Worm (Caenorhabditis elegans) whole organism, L1 larva: ENCODE results near the gene Y110A2AR.1.

ENCODE experiments used
- C04F5.9 ChIP-seq: sonication (generic microtip); optimal IDR thresholded peaks from 2 replicates; lab custom pipeline; 2016; ENCODE audit warnings: missing genetic modification characterization, missing compliant biosample characterization
- C34B4.2 ChIP-seq: sonication (generic microtip); optimal IDR thresholded peaks from 2 replicates; lab custom pipeline; 2017; ENCODE audit warnings: mild to moderate bottlenecking, missing genetic modification characterization, missing compliant biosample characterization
- Y116A8C.19 ChIP-seq: sonication (generic microtip); optimal IDR thresholded peaks from 2 replicates; lab custom pipeline; 2016; ENCODE audit warnings: missing compliant biosample characterization, missing genetic modification characterization, borderline replicate concordance
- aha-1 ChIP-seq: fragments of 150-350 bp; optimal IDR thresholded peaks from 2 replicates; lab custom pipeline; 2014; ENCODE audit warnings: missing biosample characterization, missing genetic modification characterization
- alr-1 ChIP-seq: fragments of 200-800 bp; sonication (Bioruptor generic); optimal IDR thresholded peaks from 2 replicates; lab custom pipeline; 2018; ENCODE audit warnings: borderline replicate concordance, mild to moderate bottlenecking, missing genetic modification characterization, missing compliant biosample characterization
- blmp-1 ChIP-seq: fragments of 150-350 bp; optimal IDR thresholded peaks from 2 replicates; lab custom pipeline; 2014; ENCODE audit warnings: missing biosample characterization, missing genetic modification characterization
- ceh-63 ChIP-seq: fragments of 200-800 bp; sonication (Bioruptor generic); optimal IDR thresholded peaks from 2 replicates; lab custom pipeline; 2018; ENCODE audit warnings: mild to moderate bottlenecking, missing genetic modification characterization, missing compliant biosample characterization
- ceh-82 ChIP-seq, 3 experiments: fragments of 150-350 bp in 1 of 3; sonication (generic microtip) in 2 of 3; optimal IDR thresholded peaks; 2 replicates each; lab custom pipeline; 2014 to 2017; ENCODE audit warnings: missing biosample characterization in 3 of 3, missing genetic modification characterization in 3 of 3
- ceh-90 ChIP-seq: sonication (generic microtip); optimal IDR thresholded peaks from 2 replicates; lab custom pipeline; 2016; ENCODE audit warnings: missing genetic modification characterization, missing compliant biosample characterization
- efl-1 ChIP-seq, 4 experiments: fragments of 150-350 bp; optimal IDR thresholded peaks in 3 of 4; peaks in 1 of 4; 1 replicate in 1 of 4; 2 replicates in 3 of 4; lab custom pipeline; 2014; ENCODE audit warnings: missing biosample characterization in 2 of 4, missing genetic modification characterization in 2 of 4, missing genetic modification reagents in 2 of 4
- egl-13 ChIP-seq: sonication (generic microtip); optimal IDR thresholded peaks from 2 replicates; lab custom pipeline; 2016; ENCODE audit warnings: missing genotype, missing genetic modification reagents, missing genetic modification characterization, missing compliant biosample characterization
- elt-2 ChIP-seq: sonication (generic microtip); optimal IDR thresholded peaks from 2 replicates; lab custom pipeline; 2016; ENCODE audit warnings: missing genetic modification characterization, mild to moderate bottlenecking, inconsistent platforms, missing compliant biosample characterization, missing genetic modification reagents
- ets-5 ChIP-seq: fragments of 200-800 bp; sonication (Bioruptor generic); IDR thresholded peaks from 2 replicates; pipeline ENCODE4 v1.3.6; 2022; ENCODE audit warnings: missing genetic modification characterization, missing compliant biosample characterization
- fkh-4 ChIP-seq: sonication (generic microtip); optimal IDR thresholded peaks from 2 replicates; lab custom pipeline; 2016; ENCODE audit warnings: missing compliant biosample characterization, missing genetic modification characterization, borderline replicate concordance
- fkh-8 ChIP-seq: sonication (generic microtip); optimal IDR thresholded peaks from 2 replicates; lab custom pipeline; 2016; ENCODE audit warnings: mild to moderate bottlenecking, missing genetic modification characterization, missing compliant biosample characterization
- grh-1 ChIP-seq: fragments of 200-800 bp; sonication (Bioruptor generic); IDR thresholded peaks from 2 replicates; pipeline ENCODE4 v1.3.6; 2022; ENCODE audit warnings: missing genetic modification reagents, missing genetic modification characterization, missing compliant biosample characterization
- isw-1 ChIP-seq: fragments of 200-800 bp; sonication (Bioruptor generic); IDR thresholded peaks from 2 replicates; pipeline ENCODE4 v1.3.6; 2022; ENCODE audit warnings: missing genetic modification characterization, missing compliant biosample characterization
- jun-1 ChIP-seq: fragments of 150-350 bp; optimal IDR thresholded peaks from 2 replicates; lab custom pipeline; 2014; ENCODE audit warnings: missing biosample characterization, missing genetic modification reagents, missing genetic modification characterization
- lin-13 ChIP-seq: fragments of 150-350 bp; optimal IDR thresholded peaks from 2 replicates; lab custom pipeline; 2014; ENCODE audit warnings: missing biosample characterization, missing genetic modification reagents, missing genetic modification characterization
- lin-15B ChIP-seq: fragments of 150-350 bp; sonication (generic microtip); optimal IDR thresholded peaks from 3 replicates; lab custom pipeline; 2014; ENCODE audit warnings: missing biosample characterization, missing genetic modification characterization
- lin-35 ChIP-seq, 2 experiments: fragments of 150-350 bp; optimal IDR thresholded peaks; 2 replicates each; lab custom pipeline; 2014; ENCODE audit warnings: missing biosample characterization in 2 of 2, missing genetic modification characterization in 2 of 2, missing genetic modification reagents in 2 of 2
- lin-39 ChIP-seq: fragments of 150-350 bp; optimal IDR thresholded peaks from 2 replicates; lab custom pipeline; 2014; ENCODE audit warnings: missing biosample characterization, missing genetic modification reagents, missing genetic modification characterization
- lir-3 ChIP-seq: sonication (generic microtip); optimal IDR thresholded peaks from 2 replicates; lab custom pipeline; 2016; ENCODE audit warnings: mild to moderate bottlenecking, missing genetic modification characterization, moderate library complexity, missing compliant biosample characterization; ENCODE audit not compliant: poor library complexity
- lsy-2 ChIP-seq, 2 experiments: fragments of 150-350 bp; optimal IDR thresholded peaks; 2 replicates each; lab custom pipeline; 2014; ENCODE audit warnings: missing biosample characterization in 2 of 2, missing genetic modification characterization in 2 of 2
- mab-9 ChIP-seq: fragments of 200-800 bp; sonication (Bioruptor generic); IDR thresholded peaks from 2 replicates; pipeline ENCODE4 v1.3.6; 2022; ENCODE audit warnings: missing genetic modification reagents, missing genetic modification characterization, missing compliant biosample characterization
- mdl-1 ChIP-seq, 2 experiments: fragments of 150-350 bp; optimal IDR thresholded peaks; 2 replicates each; lab custom pipeline; 2014 to 2017; ENCODE audit warnings: missing biosample characterization in 2 of 2, missing genetic modification characterization in 2 of 2, inconsistent platforms in 1 of 2
- mef-2 ChIP-seq: fragments of 150-350 bp; optimal IDR thresholded peaks from 2 replicates; lab custom pipeline; 2014; ENCODE audit warnings: missing biosample characterization, missing genetic modification characterization
- nhr-12 ChIP-seq: sonication (generic microtip); optimal IDR thresholded peaks from 2 replicates; lab custom pipeline; 2017; ENCODE audit warnings: missing biosample characterization, missing genetic modification characterization
- nhr-19 ChIP-seq: fragments of 200-800 bp; sonication (Bioruptor generic); conservative IDR thresholded peaks from 2 replicates; pipeline ENCODE4 v1.3.6; 2022; ENCODE audit warnings: missing genetic modification characterization, missing compliant biosample characterization
- nhr-20 ChIP-seq: sonication (generic microtip); optimal IDR thresholded peaks from 2 replicates; lab custom pipeline; 2016; ENCODE audit warnings: mild to moderate bottlenecking, missing genetic modification characterization, missing compliant biosample characterization
- nhr-237 ChIP-seq: fragments of 150-350 bp; optimal IDR thresholded peaks from 2 replicates; lab custom pipeline; 2014; ENCODE audit warnings: missing biosample characterization, missing genetic modification characterization
- nhr-47 ChIP-seq: sonication (generic microtip); optimal IDR thresholded peaks from 2 replicates; lab custom pipeline; 2016; ENCODE audit warnings: mild to moderate bottlenecking, missing genetic modification characterization, moderate library complexity, missing compliant biosample characterization
- nhr-84 ChIP-seq: sonication (generic microtip); optimal IDR thresholded peaks from 2 replicates; lab custom pipeline; 2017; ENCODE audit warnings: missing biosample characterization, missing genetic modification characterization
- nhr-85 ChIP-seq: sonication (generic microtip); peaks from one replicate; lab custom pipeline; 2016; ENCODE audit warnings: missing genetic modification characterization, inconsistent platforms, missing compliant biosample characterization
- nhr-90 ChIP-seq: sonication (generic microtip); optimal IDR thresholded peaks from 2 replicates; lab custom pipeline; 2016; ENCODE audit warnings: mild to moderate bottlenecking, missing genetic modification characterization, missing compliant biosample characterization; ENCODE audit not compliant: poor library complexity
- pag-3 ChIP-seq: sonication (generic microtip); optimal IDR thresholded peaks from 2 replicates; lab custom pipeline; 2017; ENCODE audit warnings: missing genetic modification characterization, mild to moderate bottlenecking, missing compliant biosample characterization, antibody characterized with exemption, borderline replicate concordance; ENCODE audit not compliant: insufficient read depth
- pqm-1 ChIP-seq: sonication (generic microtip); optimal IDR thresholded peaks from 3 replicates; lab custom pipeline; 2017; ENCODE audit warnings: missing biosample characterization, missing genetic modification characterization
- skn-1 ChIP-seq: fragments of 150-350 bp; optimal IDR thresholded peaks from 2 replicates; lab custom pipeline; 2014; ENCODE audit warnings: missing biosample characterization, missing genetic modification characterization
- snpc-4 ChIP-seq: fragments of 150-350 bp; optimal IDR thresholded peaks from 2 replicates; lab custom pipeline; 2014; ENCODE audit warnings: missing biosample characterization, missing genetic modification characterization
- sox-4 ChIP-seq: sonication (generic microtip); optimal IDR thresholded peaks from 2 replicates; lab custom pipeline; 2016; ENCODE audit warnings: missing genetic modification characterization, missing compliant biosample characterization
- sptf-1 ChIP-seq: fragments of 150-350 bp; optimal IDR thresholded peaks from 2 replicates; lab custom pipeline; 2014; ENCODE audit warnings: missing biosample characterization, missing genetic modification characterization
- sup-37 ChIP-seq: fragments of 200-800 bp; sonication (Bioruptor generic); optimal IDR thresholded peaks from 2 replicates; lab custom pipeline; 2018; ENCODE audit warnings: mild to moderate bottlenecking, missing genetic modification characterization, missing compliant biosample characterization
- swsn-7 ChIP-seq: sonication (generic microtip); optimal IDR thresholded peaks from 2 replicates; lab custom pipeline; 2016; ENCODE audit warnings: missing genetic modification characterization, missing compliant biosample characterization
- tbx-2 ChIP-seq: sonication (generic microtip); optimal IDR thresholded peaks from 2 replicates; lab custom pipeline; 2016; ENCODE audit warnings: missing genetic modification characterization, missing compliant biosample characterization
- unc-130 ChIP-seq: fragments of 150-350 bp; optimal IDR thresholded peaks from 2 replicates; lab custom pipeline; 2017; ENCODE audit warnings: missing biosample characterization, missing genetic modification characterization, inconsistent platforms
- unc-30 ChIP-seq: sonication (generic microtip); optimal IDR thresholded peaks from 2 replicates; lab custom pipeline; 2017; ENCODE audit warnings: missing biosample characterization, missing genetic modification characterization
- unc-62 ChIP-seq: fragments of 150-350 bp; optimal IDR thresholded peaks from 2 replicates; lab custom pipeline; 2014; ENCODE audit warnings: missing biosample characterization, missing genetic modification reagents, missing genetic modification characterization
- unc-98 ChIP-seq: fragments of 200-800 bp; sonication (Bioruptor generic); IDR thresholded peaks from 2 replicates; pipeline ENCODE4 v1.3.6; 2022; ENCODE audit warnings: missing genetic modification characterization, missing compliant biosample characterization
- vab-15 ChIP-seq: sonication (generic microtip); optimal IDR thresholded peaks from 2 replicates; lab custom pipeline; 2017; ENCODE audit warnings: missing genotype, mild to moderate bottlenecking, missing genetic modification characterization, missing compliant biosample characterization
- xbp-1 ChIP-seq: sonication (generic microtip); optimal IDR thresholded peaks from 2 replicates; lab custom pipeline; 2016; ENCODE audit warnings: missing genetic modification characterization, missing compliant biosample characterization
- zag-1 ChIP-seq: fragments of 150-350 bp; optimal IDR thresholded peaks from 2 replicates; lab custom pipeline; 2014; ENCODE audit warnings: missing biosample characterization, missing genetic modification characterization
- zip-4 ChIP-seq: fragments of 200-800 bp; sonication (Bioruptor generic); optimal IDR thresholded peaks from 2 replicates; lab custom pipeline; 2018; ENCODE audit warnings: mild to moderate bottlenecking, missing genetic modification characterization, moderate library complexity, missing compliant biosample characterization
- ztf-11 ChIP-seq, 2 experiments: sonication (generic microtip); optimal IDR thresholded peaks; 2 replicates each; lab custom pipeline; 2016 to 2017; ENCODE audit warnings: missing genetic modification characterization in 2 of 2, missing biosample characterization in 1 of 2, missing compliant biosample characterization in 1 of 2

Y110A2AR.1 gene

DNA sequence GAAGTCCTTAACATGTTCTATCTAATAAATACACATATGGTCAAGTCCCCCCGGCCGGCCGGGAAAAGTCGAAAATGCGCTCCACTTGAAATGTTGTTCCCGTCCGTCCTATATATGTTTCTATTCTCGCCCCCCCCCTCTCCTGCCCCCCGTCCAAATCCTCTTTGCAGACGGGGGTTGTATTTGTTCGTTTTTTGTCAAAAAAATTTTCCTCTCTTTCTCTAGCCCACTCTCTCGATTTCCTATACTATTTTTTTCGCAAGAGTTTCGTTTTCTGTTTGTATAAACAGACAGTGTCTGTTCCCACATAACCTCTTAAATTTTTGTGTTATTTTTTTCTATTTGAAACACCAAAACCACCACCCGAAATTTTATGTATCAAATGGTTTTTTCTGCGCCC lies 47.6 kb downstream of the Y110A2AR.1 start (continued):
- TF ChIP-seq nhr-20 (tag; lab: Kevin White, UChicago): peak; percentile 37
- no peak for TF ChIP-seq lin-13 (GFP tag; lab: Kevin White, UChicago)
- peak; percentile 8 to 20 for TF ChIP-seq lsy-2 (tag; optimal IDR thresholded peaks at IDR 0.05; lab: Kevin White, UChicago)
- TF ChIP-seq isw-1: no peak
- peak; percentile 37 for TF ChIP-seq tbx-2 (tag; lab: Kevin White, UChicago)
- TF ChIP-seq nhr-85: peak; percentile 68
- TF ChIP-seq skn-1 (tag; lab: Kevin White, UChicago): no peak
- TF ChIP-seq elt-2 (tag; lab: Kevin White, UChicago): no peak
- TF ChIP-seq fkh-8 (tag; lab: Kevin White, UChicago): no peak
- no peak for TF ChIP-seq aha-1 (tag; lab: Kevin White, UChicago)
- no peak for TF ChIP-seq C34B4.2
- TF ChIP-seq mef-2: no peak
- no peak for TF ChIP-seq unc-98 (GFP tag; lab: Robert Waterston, UW)
- TF ChIP-seq zag-1 (tag; lab: Kevin White, UChicago): no peak
- TF ChIP-seq fkh-4 (tag; lab: Kevin White, UChicago): no peak
- TF ChIP-seq swsn-7 (tag; lab: Kevin White, UChicago): peak; percentile 25
- 0 out of 2 replicates have a peak, but pooled peaks have one; percentile 24 for TF ChIP-seq grh-1
- no peak for TF ChIP-seq alr-1
- no peak for TF ChIP-seq unc-30 (tag; lab: Kevin White, UChicago)
- TF ChIP-seq pag-3 (tag; lab: Kevin White, UChicago): no peak
- TF ChIP-seq vab-15 (tag; lab: Kevin White, UChicago): no peak
- TF ChIP-seq ets-5 (GFP tag; lab: Robert Waterston, UW): no peak
- TF ChIP-seq lir-3: no peak
- TF ChIP-seq lin-35 (GFP tag; optimal IDR thresholded peaks at IDR 0.05; lab: Kevin White, UChicago): no peak
- no peak for TF ChIP-seq lin-15B
- TF ChIP-seq sup-37: no peak
- no peak for TF ChIP-seq xbp-1
- TF ChIP-seq nhr-19 (GFP tag; lab: Robert Waterston, UW): peak; percentile 31
- TF ChIP-seq egl-13 (tag; lab: Kevin White, UChicago): no peak
- no peak for TF ChIP-seq snpc-4
- TF ChIP-seq ceh-82 (tag; optimal IDR thresholded peaks at IDR 0.05; lab: Kevin White, UChicago): no peak
- no peak for TF ChIP-seq ztf-11 (tag; optimal IDR thresholded peaks at IDR 0.05; lab: Kevin White, UChicago)
- TF ChIP-seq zip-4 (GFP tag; lab: Kevin White, UChicago): no peak
- no peak for TF ChIP-seq unc-62 (GFP tag; lab: Kevin White, UChicago)
- no peak for TF ChIP-seq nhr-90 (tag; lab: Kevin White, UChicago)
- TF ChIP-seq jun-1: no peak
- TF ChIP-seq mab-9 (GFP tag; lab: Robert Waterston, UW): no peak
- peak; percentile 1 for TF ChIP-seq nhr-47 (tag; lab: Kevin White, UChicago)
- TF ChIP-seq nhr-84 (tag; lab: Kevin White, UChicago): no peak
- no peak for TF ChIP-seq sptf-1 (tag; lab: Kevin White, UChicago)
- no peak for TF ChIP-seq ceh-90 (tag; lab: Kevin White, UChicago)
- TF ChIP-seq lin-39 (tag; lab: Kevin White, UChicago): no peak
- TF ChIP-seq pqm-1 (tag; lab: Kevin White, UChicago): no peak
- no peak for TF ChIP-seq C04F5.9
- TF ChIP-seq mdl-1 (tag; optimal IDR thresholded peaks at IDR 0.05; lab: Kevin White, UChicago): no peak
- peak; percentile 8 for TF ChIP-seq blmp-1 (tag; lab: Kevin White, UChicago)
- TF ChIP-seq unc-130 (tag; lab: Kevin White, UChicago): no peak
- no peak for TF ChIP-seq ceh-63 (GFP tag; lab: Kevin White, UChicago)
- TF ChIP-seq nhr-237: no peak
- TF ChIP-seq sox-4 (tag; lab: Kevin White, UChicago): no peak
- no peak for TF ChIP-seq nhr-12 (tag; lab: Kevin White, UChicago)
- no peak for TF ChIP-seq Y116A8C.19
- peak; percentile 6 to 23 for TF ChIP-seq efl-1 (optimal IDR thresholded peaks at IDR 0.05; lab: Kevin White, UChicago)
- TF ChIP-seq efl-1 (GFP tag; optimal IDR thresholded peaks at IDR 0.05 in 1 of 2; lab: Kevin White, UChicago): peak in 1 of 2 experiments; percentile 88
